Worm (Caenorhabditis elegans) whole organism, young adult: Measurements from ENCODE around the gene Y73B6BL.288.
"Not testable (repeated sequence)": the region's sequence is repeated elsewhere in the genome, so short reads cannot be mapped to it uniquely, and the experiment has no call there.

Source experiments
- F23B12.7 ChIP-seq: sonication (generic microtip); optimal IDR thresholded peaks from 2 replicates; lab custom pipeline; 2017; ENCODE audit warnings: missing genetic modification characterization, mild to moderate bottlenecking, missing compliant biosample characterization, antibody characterized with exemption, moderate library complexity; ENCODE audit not compliant: insufficient read depth
- Y95B8A.8 ChIP-seq: fragments of 200-800 bp; sonication (Bioruptor generic); IDR thresholded peaks from 2 replicates; pipeline ENCODE4 v1.3.6; 2022; ENCODE audit warnings: missing genetic modification reagents, missing genetic modification characterization, missing compliant biosample characterization
- egl-18 ChIP-seq: fragments of 200-800 bp; sonication (Bioruptor generic); IDR thresholded peaks from 2 replicates; pipeline ENCODE4 v1.3.6; 2022; ENCODE audit warnings: missing genetic modification reagents, missing genetic modification characterization, missing compliant biosample characterization
- hlh-26 ChIP-seq: fragments of 200-800 bp; sonication (Bioruptor generic); conservative IDR thresholded peaks from 2 replicates; pipeline ENCODE4 v1.3.6; 2022; ENCODE audit warnings: missing genetic modification reagents, missing genetic modification characterization, missing compliant biosample characterization
- madf-10 ChIP-seq: sonication (generic microtip); optimal IDR thresholded peaks from 2 replicates; lab custom pipeline; 2016; ENCODE audit warnings: mild to moderate bottlenecking, missing genetic modification characterization, missing compliant biosample characterization
- madf-3 ChIP-seq: fragments of 200-800 bp; sonication (Bioruptor generic); IDR thresholded peaks from 2 replicates; pipeline ENCODE4 v1.3.6; 2022; ENCODE audit warnings: missing genetic modification reagents, missing genetic modification characterization, missing compliant biosample characterization
- madf-6 ChIP-seq: fragments of 200-800 bp; sonication (Bioruptor generic); IDR thresholded peaks from 2 replicates; pipeline ENCODE4 v1.3.6; 2022; ENCODE audit warnings: missing genetic modification reagents, missing genetic modification characterization, missing compliant biosample characterization
- mcd-1 ChIP-seq: fragments of 200-800 bp; sonication (Bioruptor generic); IDR thresholded peaks from 2 replicates; pipeline ENCODE4 v1.3.6; 2022; ENCODE audit warnings: missing genetic modification reagents, missing genetic modification characterization, missing compliant biosample characterization
- nfya-1 ChIP-seq: sonication (generic microtip); optimal IDR thresholded peaks from 2 replicates; lab custom pipeline; 2017; ENCODE audit warnings: antibody characterized with exemption, missing compliant biosample characterization, missing genetic modification characterization, borderline replicate concordance; ENCODE audit not compliant: insufficient read depth
- pha-4 ChIP-seq: fragments of 150-350 bp; sonication (generic microtip); optimal IDR thresholded peaks from 2 replicates; lab custom pipeline; 2014; ENCODE audit warnings: missing biosample characterization, missing genetic modification reagents, missing genetic modification characterization
- rcor-1 ChIP-seq: fragments of 200-800 bp; sonication (Bioruptor generic); IDR thresholded peaks from 2 replicates; pipeline ENCODE4 v1.3.6; 2022; ENCODE audit warnings: missing genetic modification reagents, missing genetic modification characterization, missing compliant biosample characterization
- snpc-4 ChIP-seq, 5 experiments: fragments of 150-350 bp in 1 of 5; sonication (generic microtip) in 4 of 5; optimal IDR thresholded peaks; 2 replicates each; lab custom pipeline; 2014 to 2018; ENCODE audit warnings: missing genetic modification characterization in 5 of 5, missing biosample characterization in 3 of 5, antibody characterized with exemption in 2 of 5, mild to moderate bottlenecking in 2 of 5, missing compliant biosample characterization in 2 of 5, missing genotype in 2 of 5, moderate library complexity in 2 of 5, missing genetic modification reagents in 1 of 5
- unc-62 ChIP-seq: fragments of 150-350 bp; optimal IDR thresholded peaks from 2 replicates; lab custom pipeline; 2014; ENCODE audit warnings: missing biosample characterization, missing genetic modification reagents, missing genetic modification characterization
- ztf-22 ChIP-seq: fragments of 200-800 bp; sonication (Bioruptor generic); optimal IDR thresholded peaks from 2 replicates; lab custom pipeline; 2018; ENCODE audit warnings: mild to moderate bottlenecking, missing genetic modification characterization, moderate library complexity, missing compliant biosample characterization

ce11 chrIV:6317357-6317756 is 25.0 kb downstream of the Y73B6BL.288 start, which contains the start of gene Y73B6BL.12:
- TF ChIP-seq unc-62; Y95B8A.8 (GFP tag; lab: Robert Waterston, UW); ztf-22 (GFP tag; lab: Kevin White, UChicago); mcd-1 (GFP tag; lab: Robert Waterston, UW); pha-4 (tag; lab: Kevin White, UChicago); snpc-4 (GFP tag; optimal IDR thresholded peaks at IDR 0.05; lab: Kevin White, UChicago); snpc-4 (tag; optimal IDR thresholded peaks at IDR 0.05; lab: Kevin White, UChicago); nfya-1; F23B12.7; rcor-1 (GFP tag; lab: Robert Waterston, UW); madf-10 (tag; lab: Kevin White, UChicago); madf-6 (GFP tag; lab: Robert Waterston, UW); hlh-26; madf-3 (GFP tag; lab: Robert Waterston, UW); egl-18 (GFP tag; lab: Robert Waterston, UW): not testable (repeated sequence)
